Fruit fly (Drosophila melanogaster): Measurements from ENCODE around the gene CG42591.
A peak's percentile ranks its signal among the peaks of the same experiment; 100 is the strongest.

The CG42591 gene

dm6 chr3L:8060188-8060856 lies 9.4 kb downstream of the CG42591 start:
- TF ChIP-seq cic (GFP tag; optimal IDR thresholded peaks at IDR 0.05) (peak; percentile 12), CG33017 (tag; optimal IDR thresholded peaks at IDR 0.05) (peak; percentile 31)

- TF ChIP-seq cic (GFP tag; optimal IDR thresholded peaks at IDR 0.05) (no peak), pad (GFP tag; optimal IDR thresholded peaks at IDR 0.05) (no peak), CG33017 (tag; optimal IDR thresholded peaks at IDR 0.05) (no peak), CG12768 (GFP tag; optimal IDR thresholded peaks at IDR 0.05) (no peak), Hr96 (GFP tag; optimal IDR thresholded peaks at IDR 0.05) (no peak), CG5204 (GFP tag; optimal IDR thresholded peaks at IDR 0.05) (no peak), tj (GFP tag; optimal IDR thresholded peaks at IDR 0.05) (peak; percentile 97)
Observed at dm6 chr3L:8059627-8060166, 10.1 kb downstream of the CG42591 start.

DNA sequence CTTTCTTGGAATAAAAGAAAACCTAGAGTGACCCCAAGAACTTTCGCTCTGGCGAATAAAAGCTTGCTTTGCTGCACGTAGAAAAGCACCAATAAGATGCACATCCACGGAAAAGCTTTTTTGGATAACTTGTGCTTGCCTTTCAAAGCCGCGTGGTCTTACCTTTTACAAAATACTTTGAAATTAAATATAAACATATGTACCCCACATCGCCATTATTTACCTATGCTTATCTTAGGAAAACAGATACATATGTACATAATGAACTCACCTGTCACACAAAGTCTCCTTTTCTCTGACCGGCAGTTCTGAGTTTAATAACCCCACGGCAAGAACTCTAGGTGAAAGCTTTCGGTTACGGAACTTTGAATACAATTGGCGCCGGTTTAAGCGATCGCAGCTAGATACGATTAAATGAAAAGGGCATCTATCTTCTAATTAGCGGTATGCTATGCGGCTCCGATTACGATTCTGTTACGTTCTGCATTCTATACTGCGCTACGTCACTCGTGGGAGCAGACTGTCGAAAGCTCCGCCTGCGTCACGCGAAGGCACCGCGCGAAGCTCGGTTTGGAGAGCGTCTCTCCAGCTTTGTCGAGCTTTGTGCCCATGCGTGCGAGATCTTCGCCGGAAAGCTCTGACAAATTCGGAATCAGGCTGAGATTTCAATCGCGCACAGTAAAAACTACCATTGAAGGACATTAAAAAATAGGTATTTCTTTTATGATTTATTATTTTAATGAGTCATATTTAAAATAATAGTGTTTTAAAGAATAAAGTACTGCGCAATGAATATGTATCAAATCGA lies 11.4 kb downstream of the CG42591 start, which contains the start of gene bip1:
TSS of gene bip1 (minus strand) at position 524 of the 808 bp plus-strand sequence.
- TF ChIP-seq CG7101 (tag; optimal IDR thresholded peaks at IDR 0.05) (peak; percentile 50), bab1 (GFP tag; optimal IDR thresholded peaks at IDR 0.05) (no peak), CG33017 (tag; optimal IDR thresholded peaks at IDR 0.05) (peak; percentile 35), cic (GFP tag; optimal IDR thresholded peaks at IDR 0.05) (peak; percentile 63), kay (GFP tag; ENCODE audit: borderline replicate concordance) (peak; percentile 96), CG12768 (GFP tag; optimal IDR thresholded peaks at IDR 0.05) (peak; percentile 21), Mnt (GFP tag; optimal IDR thresholded peaks at IDR 0.05) (peak; percentile 38), CG14711 (tag; optimal IDR thresholded peaks at IDR 0.05) (peak; percentile 6), tj (GFP tag; optimal IDR thresholded peaks at IDR 0.05) (no peak)

dm6 chr3L:8057823-8058189 lies 12.0 kb downstream of the CG42591 start:
- TF ChIP-seq CG7045 (GFP tag; optimal IDR thresholded peaks at IDR 0.05), result no peak
- TF ChIP-seq pad (GFP tag; optimal IDR thresholded peaks at IDR 0.05), result no peak
- no peak for TF ChIP-seq Crg-1 (GFP tag; optimal IDR thresholded peaks at IDR 0.05)
- TF ChIP-seq cic (GFP tag; optimal IDR thresholded peaks at IDR 0.05), result no peak
- no peak for TF ChIP-seq CG12768 (GFP tag; optimal IDR thresholded peaks at IDR 0.05)
- TF ChIP-seq CG33017 (tag; optimal IDR thresholded peaks at IDR 0.05), result no peak
- TF ChIP-seq CG7101 (tag; optimal IDR thresholded peaks at IDR 0.05), result no peak

DNA sequence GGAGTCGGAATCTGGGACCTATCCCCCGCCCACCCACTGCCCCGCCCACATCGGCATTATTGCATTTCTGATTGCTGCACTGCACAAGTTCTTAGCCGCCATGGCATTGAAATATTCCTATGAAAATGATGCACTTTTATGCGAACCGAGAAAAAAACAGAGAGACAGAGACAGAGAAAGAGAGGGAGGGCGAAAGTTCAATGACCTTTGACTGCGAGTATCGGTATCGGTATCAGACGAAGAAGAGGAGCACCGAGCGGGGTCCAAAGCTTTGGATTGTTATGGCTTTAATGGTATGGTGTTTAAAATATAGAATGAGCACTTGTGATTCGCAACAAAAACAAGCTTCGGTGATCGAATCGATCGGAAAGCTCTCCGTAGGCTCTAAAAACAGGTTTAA lies 12.3 kb downstream of the CG42591 start:
- TF ChIP-seq Hr96 (GFP tag; optimal IDR thresholded peaks at IDR 0.05) (no peak), cic (GFP tag; optimal IDR thresholded peaks at IDR 0.05) (no peak), CG7045 (GFP tag; optimal IDR thresholded peaks at IDR 0.05) (no peak), bab1 (GFP tag; optimal IDR thresholded peaks at IDR 0.05) (no peak), pad (GFP tag; optimal IDR thresholded peaks at IDR 0.05) (no peak), CG5204 (GFP tag; optimal IDR thresholded peaks at IDR 0.05) (no peak), ovo (GFP tag; optimal IDR thresholded peaks at IDR 0.05) (no peak), Mnt (GFP tag; optimal IDR thresholded peaks at IDR 0.05) (no peak)

DNA sequence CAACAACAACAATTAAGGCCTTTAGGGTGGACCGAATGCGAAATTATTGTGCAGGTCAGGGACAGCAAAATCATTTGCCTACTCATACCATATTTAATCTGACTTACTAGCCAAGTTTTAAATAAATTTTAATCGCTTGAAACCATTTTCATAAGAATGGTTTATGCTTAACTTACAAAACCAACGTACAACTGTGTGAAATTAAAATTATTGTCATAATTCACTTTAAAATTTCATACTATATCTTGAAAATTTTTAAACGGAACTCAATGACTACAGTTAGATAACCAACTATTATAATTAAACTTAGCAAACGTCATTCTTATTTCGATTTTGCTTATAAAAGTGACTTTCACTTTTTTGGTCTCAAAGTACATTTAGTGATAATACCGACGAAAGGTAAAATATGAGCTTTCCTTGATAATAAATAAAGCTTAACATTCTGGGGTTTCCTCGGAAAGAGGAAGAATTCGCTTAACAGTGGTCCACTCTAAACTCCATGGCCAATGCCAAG lies 13.0 kb downstream of the CG42591 start:
- TF ChIP-seq ovo (GFP tag; optimal IDR thresholded peaks at IDR 0.05) (no peak), Crg-1 (GFP tag; optimal IDR thresholded peaks at IDR 0.05) (no peak), CG7045 (GFP tag; optimal IDR thresholded peaks at IDR 0.05) (peak; percentile 24), CG7101 (tag; optimal IDR thresholded peaks at IDR 0.05) (peak; percentile 60), kay (GFP tag; ENCODE audit: borderline replicate concordance) (no peak), pad (GFP tag; optimal IDR thresholded peaks at IDR 0.05) (peak; percentile 19), CG11617 (GFP tag; optimal IDR thresholded peaks at IDR 0.05) (peak; percentile 47), cnc (optimal IDR thresholded peaks at IDR 0.05) (no peak), CG33017 (tag; optimal IDR thresholded peaks at IDR 0.05) (no peak), CG1620 (GFP tag; optimal IDR thresholded peaks at IDR 0.05) (no peak), Mnt (GFP tag; optimal IDR thresholded peaks at IDR 0.05) (no peak), cic (GFP tag; optimal IDR thresholded peaks at IDR 0.05) (no peak), Hr96 (GFP tag; optimal IDR thresholded peaks at IDR 0.05) (no peak), CG5204 (GFP tag; optimal IDR thresholded peaks at IDR 0.05) (no peak), tj (GFP tag; optimal IDR thresholded peaks at IDR 0.05) (peak; percentile 8), bab1 (GFP tag; optimal IDR thresholded peaks at IDR 0.05) (peak; percentile 49), CG14711 (tag; optimal IDR thresholded peaks at IDR 0.05) (peak; percentile 43), toe (GFP tag; optimal IDR thresholded peaks at IDR 0.05) (no peak)

DNA sequence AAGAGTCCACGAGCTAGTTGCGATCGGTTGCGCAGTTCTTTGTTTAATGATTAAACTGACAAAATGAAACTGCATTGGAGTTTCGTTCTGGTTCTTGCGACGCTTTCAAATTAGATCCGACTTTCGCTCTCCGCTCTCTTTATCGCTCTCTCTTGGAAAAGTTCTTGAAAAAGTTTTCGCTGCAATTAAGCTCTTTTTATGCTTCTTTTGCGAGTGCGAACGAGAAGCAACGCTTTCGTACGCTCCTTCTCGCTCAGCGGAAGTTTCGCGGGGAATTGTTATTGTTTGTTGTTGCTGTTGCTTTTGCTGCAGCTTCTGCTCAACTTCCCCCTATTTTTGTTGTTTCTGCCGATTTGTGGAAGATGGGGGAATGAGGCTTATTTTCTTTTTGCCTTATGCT lies 13.4 kb downstream of the CG42591 start:
- TF ChIP-seq Hr96 (GFP tag; optimal IDR thresholded peaks at IDR 0.05) (no peak), ovo (GFP tag; optimal IDR thresholded peaks at IDR 0.05) (no peak), cic (GFP tag; optimal IDR thresholded peaks at IDR 0.05) (peak; percentile 16), Clk (GFP tag; optimal IDR thresholded peaks at IDR 0.05) (no peak), tj (GFP tag; optimal IDR thresholded peaks at IDR 0.05) (no peak), pad (GFP tag; optimal IDR thresholded peaks at IDR 0.05) (peak; percentile 85), CG1620 (GFP tag; optimal IDR thresholded peaks at IDR 0.05) (no peak), CG14711 (tag; optimal IDR thresholded peaks at IDR 0.05) (no peak)

Data from whole organism, adult.